Worm (Caenorhabditis elegans) whole organism, mixed stage, embryonic: ENCODE results near the gene mmcm-1.
A peak's percentile ranks its signal among the peaks of the same experiment; 100 is the strongest.

Experiments
- M03D4.4 ChIP-seq: sonication (generic microtip); optimal IDR thresholded peaks from 2 replicates; lab custom pipeline; 2017; ENCODE audit warnings: mild to moderate bottlenecking, missing genetic modification characterization, missing compliant biosample characterization
- bed-3 ChIP-seq: fragments of 200-800 bp; sonication (Bioruptor generic); optimal IDR thresholded peaks from 3 replicates; lab custom pipeline; 2018; ENCODE audit warnings: mild to moderate bottlenecking, missing genetic modification characterization, moderate library complexity, missing compliant biosample characterization
- blmp-1 ChIP-seq: fragments of 150-350 bp; optimal IDR thresholded peaks from 2 replicates; lab custom pipeline; 2014; ENCODE audit warnings: missing biosample characterization, missing genetic modification characterization
- ceh-39 ChIP-seq: fragments of 150-350 bp; optimal IDR thresholded peaks from 2 replicates; lab custom pipeline; 2014; ENCODE audit warnings: missing biosample characterization, missing genetic modification characterization
- ceh-43 ChIP-seq: fragments of 200-800 bp; sonication (Bioruptor generic); optimal IDR thresholded peaks from 2 replicates; lab custom pipeline; 2018; ENCODE audit warnings: mild to moderate bottlenecking, missing genetic modification characterization, moderate library complexity, missing compliant biosample characterization
- ceh-83 ChIP-seq: fragments of 200-800 bp; sonication (Bioruptor generic); optimal IDR thresholded peaks from 2 replicates; lab custom pipeline; 2018; ENCODE audit warnings: mild to moderate bottlenecking, missing genetic modification characterization, missing compliant biosample characterization
- ces-1 ChIP-seq: fragments of 150-350 bp; optimal IDR thresholded peaks from 2 replicates; lab custom pipeline; 2014; ENCODE audit warnings: missing biosample characterization, missing genetic modification reagents, missing genetic modification characterization
- cnd-1 ChIP-seq: fragments of 200-800 bp; sonication (Bioruptor generic); optimal IDR thresholded peaks from 2 replicates; lab custom pipeline; 2018; ENCODE audit warnings: mild to moderate bottlenecking, missing genetic modification characterization, missing compliant biosample characterization
- drap-1 ChIP-seq: fragments of 200-800 bp; sonication (Bioruptor generic); optimal IDR thresholded peaks from 3 replicates; lab custom pipeline; 2018; ENCODE audit warnings: mild to moderate bottlenecking, missing genetic modification characterization, missing compliant biosample characterization
- elt-1 ChIP-seq: sonication (generic microtip); optimal IDR thresholded peaks from 2 replicates; lab custom pipeline; 2017; ENCODE audit warnings: missing genetic modification characterization, mild to moderate bottlenecking, missing compliant biosample characterization, antibody characterized with exemption, moderate library complexity, borderline replicate concordance; ENCODE audit not compliant: insufficient read depth
- elt-3 ChIP-seq: fragments of 150-350 bp; optimal IDR thresholded peaks from 2 replicates; lab custom pipeline; 2014; ENCODE audit warnings: missing biosample characterization, missing genetic modification characterization
- flh-1 ChIP-seq: fragments of 200-800 bp; sonication (Bioruptor generic); optimal IDR thresholded peaks from 2 replicates; lab custom pipeline; 2018; ENCODE audit warnings: mild to moderate bottlenecking, missing genetic modification characterization, moderate library complexity, missing compliant biosample characterization
- ham-2 ChIP-seq: fragments of 200-800 bp; sonication (Bioruptor generic); optimal IDR thresholded peaks from 2 replicates; lab custom pipeline; 2018; ENCODE audit warnings: mild to moderate bottlenecking, missing genetic modification characterization, missing compliant biosample characterization
- hlh-1 ChIP-seq: fragments of 150-350 bp; optimal IDR thresholded peaks from 2 replicates; lab custom pipeline; 2014; ENCODE audit warnings: missing biosample characterization, missing genetic modification reagents, missing genetic modification characterization
- lin-13 ChIP-seq: fragments of 150-350 bp; optimal IDR thresholded peaks from 2 replicates; lab custom pipeline; 2014; ENCODE audit warnings: missing biosample characterization, missing genetic modification characterization
- lin-32 ChIP-seq: fragments of 200-800 bp; sonication (Bioruptor generic); optimal IDR thresholded peaks from 2 replicates; lab custom pipeline; 2018; ENCODE audit warnings: mild to moderate bottlenecking, missing genetic modification characterization, missing compliant biosample characterization
- lsy-2 ChIP-seq: fragments of 150-350 bp; optimal IDR thresholded peaks from 2 replicates; lab custom pipeline; 2014; ENCODE audit warnings: missing biosample characterization, missing genetic modification characterization
- mab-5 ChIP-seq: fragments of 150-350 bp; optimal IDR thresholded peaks from 2 replicates; lab custom pipeline; 2014; ENCODE audit warnings: missing biosample characterization, missing genetic modification characterization
- mep-1 ChIP-seq: fragments of 150-350 bp; optimal IDR thresholded peaks from 2 replicates; lab custom pipeline; 2017; ENCODE audit warnings: missing biosample characterization, missing genetic modification reagents, missing genetic modification characterization, inconsistent platforms
- mls-2 ChIP-seq: sonication (generic microtip); optimal IDR thresholded peaks from 2 replicates; lab custom pipeline; 2016; ENCODE audit warnings: mild to moderate bottlenecking, missing genetic modification characterization, moderate library complexity, missing compliant biosample characterization
- nhr-12 ChIP-seq: fragments of 150-350 bp; optimal IDR thresholded peaks from 2 replicates; lab custom pipeline; 2014; ENCODE audit warnings: missing biosample characterization, missing genetic modification characterization
- nhr-2 ChIP-seq: fragments of 150-350 bp; optimal IDR thresholded peaks from 2 replicates; lab custom pipeline; 2014; ENCODE audit warnings: missing biosample characterization, missing genetic modification characterization
- nhr-237 ChIP-seq: fragments of 150-350 bp; optimal IDR thresholded peaks from 2 replicates; lab custom pipeline; 2014; ENCODE audit warnings: missing biosample characterization, missing genetic modification characterization
- nhr-28 ChIP-seq: fragments of 150-350 bp; optimal IDR thresholded peaks from 2 replicates; lab custom pipeline; 2014; ENCODE audit warnings: missing biosample characterization, missing genetic modification characterization
- nhr-76 ChIP-seq: sonication (generic microtip); optimal IDR thresholded peaks from 2 replicates; lab custom pipeline; 2017; ENCODE audit warnings: missing biosample characterization, missing genetic modification characterization
- pha-4 ChIP-seq: fragments of 150-350 bp; optimal IDR thresholded peaks from 2 replicates; lab custom pipeline; 2018; ENCODE audit warnings: missing biosample characterization, missing genetic modification reagents, missing genetic modification characterization
- sem-2 ChIP-seq: fragments of 200-800 bp; sonication (Bioruptor generic); optimal IDR thresholded peaks from 2 replicates; lab custom pipeline; 2018; ENCODE audit warnings: mild to moderate bottlenecking, missing genetic modification characterization, missing compliant biosample characterization
- snpc-4 ChIP-seq: fragments of 150-350 bp; optimal IDR thresholded peaks from 2 replicates; lab custom pipeline; 2014; ENCODE audit warnings: missing biosample characterization, missing genetic modification characterization
- sptf-1 ChIP-seq: sonication (generic microtip); optimal IDR thresholded peaks from 2 replicates; lab custom pipeline; 2017; ENCODE audit warnings: mild to moderate bottlenecking, missing genetic modification characterization, moderate library complexity, missing compliant biosample characterization
- tbx-8 ChIP-seq: fragments of 200-800 bp; sonication (Bioruptor generic); optimal IDR thresholded peaks from 2 replicates; lab custom pipeline; 2018; ENCODE audit warnings: mild to moderate bottlenecking, missing genetic modification characterization, moderate library complexity, missing compliant biosample characterization
- unc-120 ChIP-seq: sonication (generic microtip); optimal IDR thresholded peaks from 2 replicates; lab custom pipeline; 2017; ENCODE audit warnings: missing genetic modification characterization, missing compliant biosample characterization; ENCODE audit not compliant: poor library complexity, severe bottlenecking
- unc-39 ChIP-seq: fragments of 150-350 bp; optimal IDR thresholded peaks from 2 replicates; lab custom pipeline; 2014; ENCODE audit warnings: missing biosample characterization, missing genetic modification characterization
- unc-62 ChIP-seq: fragments of 150-350 bp; optimal IDR thresholded peaks from 2 replicates; lab custom pipeline; 2014; ENCODE audit warnings: missing biosample characterization, missing genetic modification reagents, missing genetic modification characterization
- zip-8 ChIP-seq: fragments of 150-350 bp; optimal IDR thresholded peaks from 2 replicates; lab custom pipeline; 2014; ENCODE audit warnings: missing biosample characterization, missing genetic modification characterization
- ztf-11 ChIP-seq: fragments of 150-350 bp; optimal IDR thresholded peaks from 2 replicates; lab custom pipeline; 2014; ENCODE audit warnings: missing biosample characterization, missing genetic modification characterization

Gene mmcm-1

ce11 chrIII:3869292-3869781 lies 38.1 kb downstream of the mmcm-1 start:
- TF ChIP-seq snpc-4 (tag; lab: Kevin White, UChicago) (no peak), lsy-2 (tag; lab: Kevin White, UChicago) (no peak), nhr-28 (tag; lab: Kevin White, UChicago) (no peak), unc-39 (peak; percentile 30)

ce11 chrIII:3867937-3868929 lies 39.3 kb downstream of the mmcm-1 start:
- TF ChIP-seq sptf-1 (tag; lab: Kevin White, UChicago) (no peak), mls-2 (tag; lab: Kevin White, UChicago) (no peak), sem-2 (GFP tag; lab: Kevin White, UChicago) (no peak), unc-39 (no peak), lin-13 (tag; lab: Kevin White, UChicago) (no peak), drap-1 (GFP tag; lab: Kevin White, UChicago) (no peak), unc-120 (tag; lab: Kevin White, UChicago) (no peak), unc-62 (GFP tag; lab: Kevin White, UChicago) (no peak), elt-3 (no peak), lin-32 (GFP tag; lab: Kevin White, UChicago) (no peak), ztf-11 (tag; lab: Kevin White, UChicago) (no peak), ham-2 (no peak), mep-1 (tag; lab: Kevin White, UChicago) (no peak), elt-1 (tag; lab: Kevin White, UChicago) (no peak), zip-8 (tag; lab: Kevin White, UChicago) (no peak), nhr-237 (tag; lab: Kevin White, UChicago) (no peak), ceh-83 (GFP tag; lab: Kevin White, UChicago) (no peak), bed-3 (GFP tag; lab: Kevin White, UChicago) (no peak), nhr-28 (tag; lab: Kevin White, UChicago) (no peak)

DNA sequence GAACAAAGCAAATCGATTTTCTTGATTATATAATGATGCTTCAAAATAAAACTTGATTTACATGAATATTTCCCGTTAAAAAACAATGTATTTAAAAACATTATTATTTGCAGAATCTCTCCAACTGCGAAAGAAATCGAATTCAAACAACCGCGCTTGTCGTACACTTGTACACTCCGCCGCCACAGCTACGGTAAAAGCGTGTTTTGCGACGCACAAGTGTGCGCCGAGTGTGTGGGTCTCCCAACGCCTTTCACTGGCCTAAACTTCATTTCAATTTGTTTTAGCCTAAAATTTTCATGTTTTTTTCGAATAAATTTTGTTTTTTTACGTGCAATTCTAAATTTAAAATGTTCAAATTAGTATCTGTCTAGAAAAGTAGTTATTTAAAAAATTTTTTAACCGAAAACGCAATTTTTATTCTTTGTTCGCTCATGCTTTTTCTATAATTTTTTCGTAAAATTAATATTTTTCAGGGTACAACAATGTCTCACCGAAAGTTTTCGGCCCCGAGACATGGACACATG lies 40.0 kb downstream of the mmcm-1 start, which contains the start of gene rpl-3:
rpl-3 (plus strand) TSS at position 477 of the 527 bp plus-strand sequence.
- peak; percentile 93 for TF ChIP-seq blmp-1
- peak; percentile 90 for TF ChIP-seq elt-1 (tag; lab: Kevin White, UChicago)
- TF ChIP-seq lsy-2 (tag; lab: Kevin White, UChicago), result peak; percentile 100
- TF ChIP-seq hlh-1, result peak; percentile 92
- peak; percentile 78 for TF ChIP-seq flh-1 (GFP tag; lab: Kevin White, UChicago)
- peak; percentile 85 for TF ChIP-seq bed-3 (GFP tag; lab: Kevin White, UChicago)
- peak; percentile 86 for TF ChIP-seq mab-5
- peak; percentile 96 for TF ChIP-seq tbx-8 (GFP tag; lab: Kevin White, UChicago)
- peak; percentile 99 for TF ChIP-seq cnd-1 (tag; lab: Kevin White, UChicago)
- peak; percentile 100 for TF ChIP-seq pha-4 (tag; lab: Kevin White, UChicago)
- peak; percentile 100 for TF ChIP-seq lin-13 (tag; lab: Kevin White, UChicago)
- TF ChIP-seq unc-39, result peak; percentile 98
- TF ChIP-seq mep-1 (tag; lab: Kevin White, UChicago), result peak; percentile 100
- peak; percentile 14 for TF ChIP-seq nhr-76 (tag; lab: Kevin White, UChicago)
- peak; percentile 98 for TF ChIP-seq nhr-12 (tag; lab: Kevin White, UChicago)
- TF ChIP-seq nhr-28 (tag; lab: Kevin White, UChicago), result peak; percentile 93
- TF ChIP-seq lin-32 (GFP tag; lab: Kevin White, UChicago), result peak; percentile 81
- peak; percentile 96 for TF ChIP-seq ceh-43 (GFP tag; lab: Kevin White, UChicago)
- peak; percentile 97 for TF ChIP-seq ces-1 (GFP tag; lab: Kevin White, UChicago)
- peak; percentile 95 for TF ChIP-seq elt-3
- peak; percentile 98 for TF ChIP-seq M03D4.4 (tag; lab: Kevin White, UChicago)
- TF ChIP-seq zip-8 (tag; lab: Kevin White, UChicago), result peak; percentile 10
- peak; percentile 100 for TF ChIP-seq nhr-237 (tag; lab: Kevin White, UChicago)
- peak; percentile 97 for TF ChIP-seq unc-62 (GFP tag; lab: Kevin White, UChicago)
- peak; percentile 99 for TF ChIP-seq sptf-1 (tag; lab: Kevin White, UChicago)
- peak; percentile 79 for TF ChIP-seq nhr-2 (tag; lab: Kevin White, UChicago)
- peak; percentile 99 for TF ChIP-seq ceh-39 (tag; lab: Kevin White, UChicago)
- peak; percentile 97 for TF ChIP-seq ham-2
- TF ChIP-seq snpc-4 (tag; lab: Kevin White, UChicago), result no peak
- TF ChIP-seq mls-2 (tag; lab: Kevin White, UChicago), result peak; percentile 99
- peak; percentile 97 for TF ChIP-seq ztf-11 (tag; lab: Kevin White, UChicago)
- peak; percentile 99 for TF ChIP-seq drap-1 (GFP tag; lab: Kevin White, UChicago)
- peak; percentile 80 for TF ChIP-seq sem-2 (GFP tag; lab: Kevin White, UChicago)
- peak; percentile 97 for TF ChIP-seq ceh-83 (GFP tag; lab: Kevin White, UChicago)
- peak; percentile 99 for TF ChIP-seq unc-120 (tag; lab: Kevin White, UChicago)
- TF ChIP-seq, all 35 proteins: peak for 34
